Worm (Caenorhabditis elegans) whole organism, early embryonic: ENCODE data around the gene ace-1.

Experiments used
- aly-1 ChIP-seq: sonication (generic microtip); optimal IDR thresholded peaks from 2 replicates; lab custom pipeline; 2016; ENCODE audit warnings: missing genetic modification characterization, missing compliant biosample characterization
- ama-1 ChIP-seq: fragments of 150-350 bp; optimal IDR thresholded peaks from 2 replicates; lab custom pipeline; 2014
- ceh-36 ChIP-seq: sonication (generic microtip); optimal IDR thresholded peaks from 2 replicates; lab custom pipeline; 2016; ENCODE audit warnings: missing genetic modification characterization, inconsistent platforms, missing compliant biosample characterization
- hmbx-1 ChIP-seq: sonication (generic microtip); optimal IDR thresholded peaks from 2 replicates; lab custom pipeline; 2016; ENCODE audit warnings: mild to moderate bottlenecking, missing genetic modification characterization, missing compliant biosample characterization
- pes-1 ChIP-seq: fragments of 200-800 bp; sonication (Bioruptor generic); IDR thresholded peaks from 2 replicates; pipeline ENCODE4 v1.3.6; 2022; ENCODE audit warnings: missing genetic modification reagents, missing genetic modification characterization, missing compliant biosample characterization
- scrt-1 ChIP-seq: fragments of 200-800 bp; sonication (Bioruptor generic); IDR thresholded peaks from 2 replicates; pipeline ENCODE4 v1.3.6; 2022; ENCODE audit warnings: missing genetic modification characterization, missing compliant biosample characterization
- sea-1 ChIP-seq: fragments of 200-800 bp; sonication (Bioruptor generic); conservative IDR thresholded peaks from 2 replicates; pipeline ENCODE4 v1.3.6; 2022; ENCODE audit warnings: missing genetic modification characterization, missing compliant biosample characterization

DNA sequence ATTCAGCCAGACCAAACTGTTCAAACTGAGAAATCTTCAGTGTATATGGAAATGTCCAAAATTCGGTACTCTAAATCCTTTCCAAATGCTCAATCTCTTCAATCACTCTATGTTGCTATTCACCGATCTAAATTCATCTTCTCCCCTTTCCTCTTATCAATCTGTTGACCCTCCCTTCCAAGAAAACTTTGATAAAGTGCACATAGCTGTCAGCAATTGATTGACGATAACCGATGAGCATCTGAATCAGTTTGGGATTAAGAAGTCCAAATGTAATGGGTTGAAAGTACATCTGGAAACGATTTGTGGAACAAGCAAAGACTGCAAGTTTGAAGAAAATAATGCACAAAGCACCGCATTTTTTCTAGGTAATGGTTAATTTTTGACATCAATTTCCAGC, 22.9 kb downstream of the ace-1 start:
- TF ChIP-seq ama-1 (lab: Kevin White, UChicago) (no peak), scrt-1 (GFP tag; lab: Robert Waterston, UW) (no peak), pes-1 (GFP tag; lab: Robert Waterston, UW) (no peak), sea-1 (GFP tag; lab: Robert Waterston, UW) (no peak), ceh-36 (tag; lab: Kevin White, UChicago) (no peak), aly-1 (tag; lab: Kevin White, UChicago) (no peak), hmbx-1 (tag; lab: Kevin White, UChicago) (no peak)
